Fruit fly (Drosophila melanogaster) whole organism, embryonic: Measurements from ENCODE around the gene Sirt4.

ENCODE experiments used
- Asciz ChIP-seq: fragments of 200-800 bp; sonication (Bioruptor generic); optimal IDR thresholded peaks from 2 replicates; lab custom pipeline; 2017; ENCODE audit warnings: missing biosample characterization, mild to moderate bottlenecking, missing genetic modification characterization, missing genetic modification reagents
- Atf6 ChIP-seq: fragments of 200-800 bp; sonication (Bioruptor generic); IDR thresholded peaks from 2 replicates; pipeline ENCODE4 v1.3.6; 2022; ENCODE audit warnings: missing biosample characterization, missing genetic modification characterization
- CG10209 ChIP-seq: fragments of 200-800 bp; sonication (Bioruptor generic); optimal IDR thresholded peaks from 3 replicates; lab custom pipeline; 2017; ENCODE audit warnings: missing biosample characterization, mild to moderate bottlenecking, missing genetic modification characterization, missing genetic modification reagents
- CG10267 ChIP-seq: fragments of 200-800 bp; sonication (Bioruptor generic); optimal IDR thresholded peaks from 2 replicates; lab custom pipeline; 2018; ENCODE audit warnings: missing biosample characterization, mild to moderate bottlenecking, missing genetic modification characterization, moderate library complexity
- CG10366 ChIP-seq: fragments of 200-800 bp; sonication (Bioruptor generic); IDR thresholded peaks from 2 replicates; pipeline ENCODE4 v1.3.6; 2022; ENCODE audit warnings: missing biosample characterization, missing genetic modification characterization
- CG10431 ChIP-seq: fragments of 200-800 bp; sonication (Bioruptor generic); optimal IDR thresholded peaks from 3 replicates; lab custom pipeline; 2018; ENCODE audit warnings: missing biosample characterization, mild to moderate bottlenecking, missing genetic modification characterization
- CG12071 ChIP-seq: fragments of 200-800 bp; sonication (Bioruptor generic); optimal IDR thresholded peaks from 3 replicates; lab custom pipeline; 2018; ENCODE audit warnings: missing biosample characterization, mild to moderate bottlenecking, missing genetic modification characterization
- CG1602 ChIP-seq: fragments of 200-800 bp; sonication (Bioruptor generic); optimal IDR thresholded peaks from 3 replicates; lab custom pipeline; 2016; ENCODE audit warnings: missing biosample characterization, missing genetic modification characterization
- CG17328 ChIP-seq: fragments of 200-800 bp; sonication (Bioruptor generic); IDR thresholded peaks from 2 replicates; pipeline ENCODE4 v1.3.6; 2022; ENCODE audit warnings: missing biosample characterization, missing genetic modification characterization
- CG17361 ChIP-seq: fragments of 200-800 bp; sonication (Bioruptor generic); IDR thresholded peaks from 3 replicates; pipeline ENCODE4 v1.3.6; 2022; ENCODE audit warnings: missing biosample characterization, missing genetic modification characterization
- CG17612 ChIP-seq: fragments of 200-800 bp; sonication (Bioruptor generic); IDR thresholded peaks from 2 replicates; pipeline ENCODE4 v1.3.6; 2022; ENCODE audit warnings: missing biosample characterization, missing genetic modification characterization
- CG2116 ChIP-seq: fragments of 200-800 bp; sonication (Bioruptor generic); optimal IDR thresholded peaks from 3 replicates; lab custom pipeline; 2018; ENCODE audit warnings: missing biosample characterization, mild to moderate bottlenecking, missing genetic modification characterization
- CG30020 ChIP-seq: fragments of 200-800 bp; optimal IDR thresholded peaks from 2 replicates; lab custom pipeline; 2019; ENCODE audit warnings: missing biosample characterization, mild to moderate bottlenecking, missing genetic modification characterization, moderate library complexity
- CG5245 ChIP-seq: fragments of 200-800 bp; sonication (Bioruptor generic); optimal IDR thresholded peaks from 3 replicates; lab custom pipeline; 2016; ENCODE audit warnings: missing biosample characterization, missing genetic modification characterization
- CG6254 ChIP-seq: fragments of 200-800 bp; sonication (Bioruptor generic); optimal IDR thresholded peaks from 3 replicates; lab custom pipeline; 2017; ENCODE audit warnings: mild to moderate bottlenecking, missing biosample characterization, missing genetic modification reagents, missing genetic modification characterization
- CG7963 ChIP-seq: fragments of 200-800 bp; sonication (Bioruptor generic); IDR thresholded peaks from 3 replicates; pipeline ENCODE4 v1.3.6; 2022; ENCODE audit warnings: missing biosample characterization, missing genetic modification characterization; ENCODE audit not compliant: partially characterized antibody
- CG8290 ChIP-seq, 3 experiments: fragments of 200-800 bp; sonication (Bioruptor generic); optimal IDR thresholded peaks; 2 replicates each; lab custom pipeline; 2016 to 2019; ENCODE audit warnings: missing biosample characterization in 3 of 3, missing genetic modification characterization in 3 of 3, mild to moderate bottlenecking in 2 of 3, moderate library complexity in 1 of 3
- CG9437 ChIP-seq: fragments of 200-800 bp; sonication (Bioruptor generic); optimal IDR thresholded peaks from 2 replicates; lab custom pipeline; 2018; ENCODE audit warnings: missing biosample characterization, mild to moderate bottlenecking, missing genetic modification characterization
- Dref ChIP-seq: fragments of 200-800 bp; sonication (Bioruptor generic); IDR thresholded peaks from 2 replicates; pipeline ENCODE4 v1.3.6; 2022; ENCODE audit warnings: missing biosample characterization, missing genetic modification characterization
- E2f2 ChIP-seq: fragments of 200-800 bp; sonication (Bioruptor generic); IDR thresholded peaks from 2 replicates; pipeline ENCODE4 v1.3.6; 2022; ENCODE audit warnings: missing biosample characterization, missing genetic modification characterization
- Fer3 ChIP-seq: fragments of 200-800 bp; sonication (Bioruptor generic); optimal IDR thresholded peaks from 2 replicates; lab custom pipeline; 2018; ENCODE audit warnings: missing biosample characterization, mild to moderate bottlenecking, missing genetic modification characterization, moderate library complexity
- Gsc ChIP-seq: fragments of 200-800 bp; sonication (Bioruptor generic); IDR thresholded peaks from 2 replicates; pipeline ENCODE4 v1.3.6; 2022; ENCODE audit warnings: missing biosample characterization, missing genetic modification characterization
- Hr78 ChIP-seq, 2 experiments: fragments of 200-800 bp in 1 of 2; fragments of >200 bp in 1 of 2; sonication (Bioruptor generic) in 1 of 2; optimal IDR thresholded peaks; 2 replicates each; lab custom pipeline; 2017 to 2019; ENCODE audit warnings: missing biosample characterization in 2 of 2, missing genetic modification characterization in 2 of 2, mild to moderate bottlenecking in 1 of 2, moderate library complexity in 1 of 2
- Mes4 ChIP-seq: fragments of 200-800 bp; sonication (Bioruptor generic); optimal IDR thresholded peaks from 2 replicates; lab custom pipeline; 2016; ENCODE audit warnings: missing biosample characterization, missing genetic modification characterization
- Neu2 ChIP-seq: fragments of 200-800 bp; sonication (Bioruptor generic); optimal IDR thresholded peaks from 3 replicates; lab custom pipeline; 2016; ENCODE audit warnings: missing biosample characterization, missing genetic modification characterization, borderline replicate concordance
- Oaz ChIP-seq: fragments of 200-800 bp; sonication (Bioruptor generic); IDR thresholded peaks from 2 replicates; pipeline ENCODE4 v1.3.6; 2022; ENCODE audit warnings: missing biosample characterization, missing genetic modification characterization
- Optix ChIP-seq: fragments of 200-800 bp; sonication (Bioruptor generic); IDR thresholded peaks from 3 replicates; pipeline ENCODE4 v1.3.6; 2022; ENCODE audit warnings: missing biosample characterization, missing genetic modification characterization
- Rx ChIP-seq: fragments of 200-800 bp; sonication (Bioruptor generic); IDR thresholded peaks from 2 replicates; pipeline ENCODE4 v1.3.6; 2022; ENCODE audit warnings: missing biosample characterization, missing genetic modification characterization
- Sin3A ChIP-seq: fragments of >200 bp; optimal IDR thresholded peaks from 2 replicates; lab custom pipeline; 2018
- TFAM ChIP-seq: fragments of 200-800 bp; sonication (Bioruptor generic); optimal IDR thresholded peaks from 2 replicates; lab custom pipeline; 2017; ENCODE audit warnings: missing biosample characterization, missing genetic modification characterization, inconsistent platforms
- ac ChIP-seq: fragments of 200-800 bp; sonication (Bioruptor generic); optimal IDR thresholded peaks from 3 replicates; lab custom pipeline; 2017; ENCODE audit warnings: missing biosample characterization, mild to moderate bottlenecking, missing genetic modification characterization
- ap ChIP-seq: fragments of 200-800 bp; sonication (Bioruptor generic); IDR thresholded peaks from 2 replicates; pipeline ENCODE4 v1.3.6; 2022; ENCODE audit warnings: missing biosample characterization, missing genetic modification characterization
- bowl ChIP-seq: fragments of 200-800 bp; sonication (Bioruptor generic); IDR thresholded peaks from 2 replicates; pipeline ENCODE4 v1.3.6; 2022; ENCODE audit warnings: missing biosample characterization, missing genetic modification characterization
- caup ChIP-seq: fragments of 200-800 bp; sonication (Bioruptor generic); optimal IDR thresholded peaks from 3 replicates; lab custom pipeline; 2017; ENCODE audit warnings: missing biosample characterization, mild to moderate bottlenecking, missing genetic modification characterization, moderate library complexity; ENCODE audit not compliant: severe bottlenecking
- ci ChIP-seq: fragments of 200-800 bp; sonication (Bioruptor generic); IDR thresholded peaks from 3 replicates; pipeline ENCODE4 v1.3.6; 2022; ENCODE audit warnings: missing biosample characterization, missing genetic modification characterization
- corto ChIP-seq: fragments of 200-800 bp; sonication (Bioruptor generic); optimal IDR thresholded peaks from 2 replicates; lab custom pipeline; 2016; ENCODE audit warnings: missing biosample characterization, mild to moderate bottlenecking, missing genetic modification characterization, moderate library complexity
- croc ChIP-seq: fragments of 200-800 bp; sonication (Bioruptor generic); conservative IDR thresholded peaks from 3 replicates; pipeline ENCODE4 v1.3.6; 2022; ENCODE audit warnings: missing biosample characterization, missing genetic modification characterization
- dan ChIP-seq: fragments of 200-800 bp; sonication (Bioruptor generic); IDR thresholded peaks from 2 replicates; pipeline ENCODE4 v1.3.6; 2022; ENCODE audit warnings: missing biosample characterization, missing genetic modification characterization
- ems ChIP-seq: fragments of 200-800 bp; sonication (Bioruptor generic); optimal IDR thresholded peaks from 3 replicates; lab custom pipeline; 2016; ENCODE audit warnings: missing biosample characterization, missing genetic modification characterization
- gcm ChIP-seq: fragments of 200-800 bp; sonication (Bioruptor generic); optimal IDR thresholded peaks from 2 replicates; lab custom pipeline; 2019; ENCODE audit warnings: missing biosample characterization, mild to moderate bottlenecking, missing genetic modification characterization, moderate library complexity
- gem ChIP-seq: fragments of 200-800 bp; sonication (Bioruptor generic); optimal IDR thresholded peaks from 2 replicates; lab custom pipeline; 2019; ENCODE audit warnings: missing biosample characterization, mild to moderate bottlenecking, missing genetic modification characterization, moderate library complexity
- hbn ChIP-seq: fragments of 200-800 bp; sonication (Bioruptor generic); IDR thresholded peaks from 2 replicates; pipeline ENCODE4 v1.3.6; 2022; ENCODE audit warnings: missing biosample characterization, missing genetic modification characterization; ENCODE audit not compliant: partially characterized antibody
- ind ChIP-seq: fragments of 200-800 bp; sonication (Bioruptor generic); optimal IDR thresholded peaks from 3 replicates; lab custom pipeline; 2016; ENCODE audit warnings: missing biosample characterization, missing genetic modification characterization
- pum ChIP-seq: fragments of 200-800 bp; sonication (Bioruptor generic); optimal IDR thresholded peaks from 2 replicates; lab custom pipeline; 2016; ENCODE audit warnings: missing biosample characterization, missing genetic modification characterization
- ro ChIP-seq: fragments of 200-800 bp; sonication (Bioruptor generic); IDR thresholded peaks from 2 replicates; pipeline ENCODE4 v1.3.6; 2022; ENCODE audit warnings: missing biosample characterization, missing genetic modification characterization
- row ChIP-seq: fragments of 200-800 bp; sonication (Bioruptor generic); IDR thresholded peaks from 3 replicates; pipeline ENCODE4 v1.3.6; 2022; ENCODE audit warnings: missing biosample characterization, missing genetic modification characterization
- sqz ChIP-seq: fragments of 200-800 bp; sonication (Bioruptor generic); optimal IDR thresholded peaks from 3 replicates; lab custom pipeline; 2018; ENCODE audit warnings: missing biosample characterization, mild to moderate bottlenecking, missing genetic modification characterization
- unc-4 ChIP-seq: fragments of 200-800 bp; sonication (Bioruptor generic); IDR thresholded peaks from 2 replicates; pipeline ENCODE4 v1.3.6; 2022; ENCODE audit warnings: missing biosample characterization, missing genetic modification characterization; ENCODE audit not compliant: partially characterized antibody
- wdn ChIP-seq: fragments of 200-800 bp; sonication (Bioruptor generic); IDR thresholded peaks from 2 replicates; pipeline ENCODE4 v1.3.6; 2022; ENCODE audit warnings: missing biosample characterization, missing genetic modification characterization

The Sirt4 gene

dm6 chrX:5696436-5697022 lies 30.8 kb upstream of the Sirt4 start (continued):
- TF ChIP-seq CG17361 (GFP tag; lab: Robert Waterston, UW) = peak; percentile 96
- TF ChIP-seq CG17328 = peak; percentile 98
- peak; percentile 90 for TF ChIP-seq Fer3 (tag; lab: Kevin White, UChicago)
- TF ChIP-seq caup (GFP tag; lab: Kevin White, UChicago) = peak; percentile 93
- TF ChIP-seq CG2116 (GFP tag; lab: Kevin White, UChicago) = peak; percentile 79
- TF ChIP-seq CG9437 (GFP tag; lab: Kevin White, UChicago) = peak; percentile 91
- TF ChIP-seq Dref (GFP tag; lab: Robert Waterston, UW) = peak; percentile 41
- TF ChIP-seq gem (tag; lab: Kevin White, UChicago) = peak; percentile 95
- TF ChIP-seq pum = peak; percentile 97
- peak; percentile 94 for TF ChIP-seq ap (GFP tag; lab: Robert Waterston, UW)
- peak; percentile 96 for TF ChIP-seq CG1602
- peak; percentile 81 for TF ChIP-seq TFAM (GFP tag; lab: Kevin White, UChicago)
- TF ChIP-seq CG12071 (GFP tag; lab: Kevin White, UChicago) = peak; percentile 94
- TF ChIP-seq CG7963 = no peak
- peak; percentile 90 for TF ChIP-seq CG10267
- TF ChIP-seq CG6254 = peak; percentile 89
- TF ChIP-seq dan (GFP tag; lab: Robert Waterston, UW) = peak; percentile 94
- peak; percentile 97 for TF ChIP-seq Rx (GFP tag; lab: Robert Waterston, UW)
- TF ChIP-seq sqz (GFP tag; lab: Kevin White, UChicago) = peak; percentile 95
- TF ChIP-seq Asciz = peak; percentile 89
- peak; percentile 98 for TF ChIP-seq CG8290 (GFP tag; optimal IDR thresholded peaks at IDR 0.05; lab: Kevin White, UChicago)
- TF ChIP-seq CG8290 (tag; optimal IDR thresholded peaks at IDR 0.05; lab: Kevin White, UChicago) = peak; percentile 93 to 94
- peak in 1 of 2 experiments; percentile 75 for TF ChIP-seq Hr78 (GFP tag; optimal IDR thresholded peaks at IDR 0.05; lab: Kevin White, UChicago)
- peak; percentile 95 for TF ChIP-seq croc (GFP tag; lab: Robert Waterston, UW)
- TF ChIP-seq ind = peak; percentile 98
- peak; percentile 88 for TF ChIP-seq corto (GFP tag; lab: Kevin White, UChicago)
- TF ChIP-seq ci = peak; percentile 99
- TF ChIP-seq ro (GFP tag; lab: Robert Waterston, UW) = peak; percentile 81
- peak; percentile 97 for TF ChIP-seq CG5245 (GFP tag; lab: Kevin White, UChicago)
- peak; percentile 90 for TF ChIP-seq Oaz
- peak; percentile 81 for TF ChIP-seq CG17612 (GFP tag; lab: Robert Waterston, UW)
- TF ChIP-seq Mes4 (GFP tag; lab: Kevin White, UChicago) = peak; percentile 98
- TF ChIP-seq CG10209 (GFP tag; lab: Kevin White, UChicago) = peak; percentile 95
- TF ChIP-seq unc-4 (GFP tag; lab: Robert Waterston, UW) = no peak
- peak; percentile 94 for TF ChIP-seq CG10366 (GFP tag; lab: Robert Waterston, UW)
- TF ChIP-seq ac (GFP tag; lab: Kevin White, UChicago) = peak; percentile 96
- peak; percentile 94 for TF ChIP-seq Gsc
- no peak for TF ChIP-seq Sin3A (lab: Kevin White, UChicago)
- TF ChIP-seq Atf6 = peak; percentile 88
- peak; percentile 90 for TF ChIP-seq Neu2
- TF ChIP-seq E2f2 (GFP tag; lab: Robert Waterston, UW) = peak; percentile 77; the same call in 1 of the 2 replicates
- TF ChIP-seq ems (GFP tag; lab: Kevin White, UChicago) = peak; percentile 96
- TF ChIP-seq row (GFP tag; lab: Robert Waterston, UW) = peak; percentile 95
- TF ChIP-seq Optix (GFP tag; lab: Robert Waterston, UW) = peak; percentile 96
- peak; percentile 43 for TF ChIP-seq CG30020
- peak; percentile 88 for TF ChIP-seq CG10431 (GFP tag; lab: Kevin White, UChicago)
- TF ChIP-seq bowl (GFP tag; lab: Robert Waterston, UW) = peak; percentile 89
- TF ChIP-seq gcm (GFP tag; lab: Kevin White, UChicago) = peak; percentile 90
- TF ChIP-seq hbn = no peak
- peak; percentile 79 for TF ChIP-seq wdn (GFP tag; lab: Robert Waterston, UW)
